Worm (Caenorhabditis elegans): ENCODE results near the gene wdr-20.

Gene wdr-20

ce11 chrV:10160954-10161353 lies 27.0 kb upstream of the wdr-20 start, which contains the start of gene C51E3.10:
TSS of gene C51E3.10 (minus strand) at chrV:10161134.
- TF ChIP-seq pha-4 (tag; optimal IDR thresholded peaks at IDR 0.05), result peak; percentile 15
- peak; percentile 24 for TF ChIP-seq mdl-1 (tag; optimal IDR thresholded peaks at IDR 0.05)
- no peak for TF ChIP-seq nhr-28 (tag; optimal IDR thresholded peaks at IDR 0.05)
- no peak for TF ChIP-seq nhr-43 (tag; optimal IDR thresholded peaks at IDR 0.05; ENCODE audit: poor library complexity, severe bottlenecking)
- peak; percentile 96 for TF ChIP-seq pqm-1 (tag; optimal IDR thresholded peaks at IDR 0.05)
- TF ChIP-seq nhr-237 (tag; optimal IDR thresholded peaks at IDR 0.05), result no peak
- TF ChIP-seq elt-1 (tag; optimal IDR thresholded peaks at IDR 0.05), result no peak
- peak; percentile 39 for TF ChIP-seq jun-1 (tag; optimal IDR thresholded peaks at IDR 0.05)
- TF ChIP-seq unc-62 (GFP tag; optimal IDR thresholded peaks at IDR 0.05), result no peak
- no peak for TF ChIP-seq ceh-82 (tag; optimal IDR thresholded peaks at IDR 0.05)
- TF ChIP-seq skn-1 (tag; optimal IDR thresholded peaks at IDR 0.05), result peak; percentile 70
- TF ChIP-seq egl-5 (tag; optimal IDR thresholded peaks at IDR 0.05), result no peak
- TF ChIP-seq elt-2 (tag; optimal IDR thresholded peaks at IDR 0.05), result peak; percentile 94

- TF ChIP-seq pha-4 (tag; optimal IDR thresholded peaks at IDR 0.05), result peak; percentile 15
- no peak for TF ChIP-seq lsy-12 (tag; optimal IDR thresholded peaks at IDR 0.05)
- no peak for TF ChIP-seq elt-1 (tag; optimal IDR thresholded peaks at IDR 0.05)
- no peak for TF ChIP-seq mml-1 (tag; optimal IDR thresholded peaks at IDR 0.05)
- TF ChIP-seq elt-3 (tag; optimal IDR thresholded peaks at IDR 0.05), result no peak
- peak; percentile 65 for TF ChIP-seq pqm-1 (tag; optimal IDR thresholded peaks at IDR 0.05)
- TF ChIP-seq egl-27 (tag; optimal IDR thresholded peaks at IDR 0.05), result no peak
- TF ChIP-seq sea-2 (GFP tag; optimal IDR thresholded peaks at IDR 0.05), result no peak
- TF ChIP-seq nhr-12 (tag; optimal IDR thresholded peaks at IDR 0.05), result no peak
- no peak for TF ChIP-seq eor-1 (tag; optimal IDR thresholded peaks at IDR 0.05)
- no peak for TF ChIP-seq nhr-11 (tag; optimal IDR thresholded peaks at IDR 0.05)
- no peak for TF ChIP-seq zag-1 (tag; optimal IDR thresholded peaks at IDR 0.05)
- TF ChIP-seq fkh-2 (tag; optimal IDR thresholded peaks at IDR 0.05), result no peak
- TF ChIP-seq elt-2 (tag; optimal IDR thresholded peaks at IDR 0.05), result peak; percentile 78
Measured at ce11 chrV:10159972-10160371, 26.0 kb upstream of the wdr-20 start.

ce11 chrV:10158528-10158927 lies 24.6 kb upstream of the wdr-20 start, which contains the start of gene srsx-30:
TSS of gene srsx-30 (plus strand) at chrV:10158828.
- TF ChIP-seq egl-5 (tag; optimal IDR thresholded peaks at IDR 0.05) (no peak), fos-1 (tag; optimal IDR thresholded peaks at IDR 0.05) (no peak), nhr-76 (tag; optimal IDR thresholded peaks at IDR 0.05) (no peak), ZK546.5 (tag; optimal IDR thresholded peaks at IDR 0.05) (no peak), nhr-43 (tag; optimal IDR thresholded peaks at IDR 0.05; ENCODE audit: poor library complexity, severe bottlenecking) (no peak), pha-4 (tag; optimal IDR thresholded peaks at IDR 0.05) (no peak), nhr-12 (tag; optimal IDR thresholded peaks at IDR 0.05) (no peak), nhr-11 (tag; optimal IDR thresholded peaks at IDR 0.05) (no peak), nhr-77 (tag; optimal IDR thresholded peaks at IDR 0.05) (no peak), aly-2 (tag; optimal IDR thresholded peaks at IDR 0.05) (no peak), ztf-11 (tag; optimal IDR thresholded peaks at IDR 0.05) (no peak), elt-1 (tag; optimal IDR thresholded peaks at IDR 0.05) (no peak), tbx-2 (tag; optimal IDR thresholded peaks at IDR 0.05) (no peak)

ce11 chrV:10154698-10155097 lies 20.7 kb upstream of the wdr-20 start, which contains the start of gene srsx-29:
TSS of gene srsx-29 (plus strand) at chrV:10154998.
- TF ChIP-seq nfya-1 (tag; optimal IDR thresholded peaks at IDR 0.05; ENCODE audit: insufficient read depth), result no peak
- no peak for TF ChIP-seq lsy-12 (tag; optimal IDR thresholded peaks at IDR 0.05)
- no peak for TF ChIP-seq hmg-11 (tag; optimal IDR thresholded peaks at IDR 0.05)
- no peak for TF ChIP-seq ztf-4 (tag; optimal IDR thresholded peaks at IDR 0.05)
- TF ChIP-seq fos-1 (tag; optimal IDR thresholded peaks at IDR 0.05), result no peak
- TF ChIP-seq nhr-77 (tag; optimal IDR thresholded peaks at IDR 0.05), result no peak
- no peak for TF ChIP-seq R02D3.7 (tag; optimal IDR thresholded peaks at IDR 0.05)
- TF ChIP-seq nhr-43 (tag; optimal IDR thresholded peaks at IDR 0.05; ENCODE audit: poor library complexity, severe bottlenecking), result no peak
- no peak for TF ChIP-seq ZK546.5 (tag; optimal IDR thresholded peaks at IDR 0.05)
- TF ChIP-seq nhr-12 (tag; optimal IDR thresholded peaks at IDR 0.05), result no peak
- no peak for TF ChIP-seq ceh-9 (tag; optimal IDR thresholded peaks at IDR 0.05)
- TF ChIP-seq pqm-1 (tag; optimal IDR thresholded peaks at IDR 0.05), result no peak
- TF ChIP-seq ama-1 (optimal IDR thresholded peaks at IDR 0.05), result no peak
- TF ChIP-seq nhr-67 (tag; optimal IDR thresholded peaks at IDR 0.05), result no peak
- TF ChIP-seq elt-3 (tag; optimal IDR thresholded peaks at IDR 0.05), result no peak
- no peak for TF ChIP-seq mml-1 (tag; optimal IDR thresholded peaks at IDR 0.05)
- no peak for TF ChIP-seq pha-4 (tag; optimal IDR thresholded peaks at IDR 0.05)
- TF ChIP-seq elt-2 (tag; optimal IDR thresholded peaks at IDR 0.05), result no peak
- no peak for TF ChIP-seq eor-1 (tag; optimal IDR thresholded peaks at IDR 0.05)
- TF ChIP-seq sea-2 (GFP tag; optimal IDR thresholded peaks at IDR 0.05), result no peak
